Fruit fly (Drosophila melanogaster): ENCODE data around the gene Ubc6.
A peak's percentile ranks its signal among the peaks of the same experiment; 100 is the strongest.

The Ubc6 gene

dm6 chr3R:4973762-4974369 is 21.4 kb upstream of the Ubc6 start:
- no peak for TF ChIP-seq CG5204 (GFP tag; optimal IDR thresholded peaks at IDR 0.05)
- no peak for TF ChIP-seq kay (GFP tag; ENCODE audit: borderline replicate concordance)
- TF ChIP-seq ovo (GFP tag; optimal IDR thresholded peaks at IDR 0.05), result no peak
- no peak for TF ChIP-seq CG12768 (GFP tag; optimal IDR thresholded peaks at IDR 0.05)
- TF ChIP-seq Crg-1 (GFP tag; optimal IDR thresholded peaks at IDR 0.05), result no peak
- TF ChIP-seq CG7101 (tag; optimal IDR thresholded peaks at IDR 0.05), result no peak
- TF ChIP-seq Mnt (GFP tag; optimal IDR thresholded peaks at IDR 0.05), result no peak
- TF ChIP-seq CG33017 (tag; optimal IDR thresholded peaks at IDR 0.05), result no peak
- TF ChIP-seq cic (GFP tag; optimal IDR thresholded peaks at IDR 0.05), result no peak
- TF ChIP-seq cnc (optimal IDR thresholded peaks at IDR 0.05), result no peak
- no peak for TF ChIP-seq toe (GFP tag; optimal IDR thresholded peaks at IDR 0.05)

DNA sequence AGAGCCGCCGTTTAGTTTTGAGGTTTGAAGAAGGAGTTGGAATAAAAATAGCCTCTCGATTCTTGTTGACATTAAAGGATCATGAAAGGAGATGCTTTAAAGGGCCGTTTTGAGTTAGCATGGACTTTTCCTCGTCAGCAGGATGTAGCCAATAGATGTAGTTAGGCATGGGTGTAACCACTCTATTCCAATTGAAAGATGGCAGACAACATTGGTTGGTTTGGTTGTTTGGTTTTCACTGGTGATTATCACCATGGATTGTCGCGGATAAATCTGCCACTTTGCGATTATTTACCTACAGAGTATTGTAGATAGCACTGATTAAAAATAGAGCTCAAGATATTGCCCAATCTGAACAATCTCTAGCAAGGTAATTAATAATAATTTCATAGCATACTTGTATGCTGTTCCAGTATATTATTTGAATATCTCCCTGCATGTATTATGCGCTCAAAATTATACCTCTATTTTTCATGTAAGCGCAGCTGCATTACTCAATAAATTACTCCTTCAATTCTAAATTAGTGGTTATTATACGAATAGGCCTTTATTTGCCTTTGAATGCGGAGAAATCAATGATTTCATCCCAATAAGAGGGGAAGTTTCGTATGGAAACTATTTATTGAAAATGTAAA is 20.6 kb upstream of the Ubc6 start:
- no peak for TF ChIP-seq pad (GFP tag; optimal IDR thresholded peaks at IDR 0.05)
- TF ChIP-seq kay (GFP tag; ENCODE audit: borderline replicate concordance), result no peak
- no peak for TF ChIP-seq Mnt (GFP tag; optimal IDR thresholded peaks at IDR 0.05)

DNA sequence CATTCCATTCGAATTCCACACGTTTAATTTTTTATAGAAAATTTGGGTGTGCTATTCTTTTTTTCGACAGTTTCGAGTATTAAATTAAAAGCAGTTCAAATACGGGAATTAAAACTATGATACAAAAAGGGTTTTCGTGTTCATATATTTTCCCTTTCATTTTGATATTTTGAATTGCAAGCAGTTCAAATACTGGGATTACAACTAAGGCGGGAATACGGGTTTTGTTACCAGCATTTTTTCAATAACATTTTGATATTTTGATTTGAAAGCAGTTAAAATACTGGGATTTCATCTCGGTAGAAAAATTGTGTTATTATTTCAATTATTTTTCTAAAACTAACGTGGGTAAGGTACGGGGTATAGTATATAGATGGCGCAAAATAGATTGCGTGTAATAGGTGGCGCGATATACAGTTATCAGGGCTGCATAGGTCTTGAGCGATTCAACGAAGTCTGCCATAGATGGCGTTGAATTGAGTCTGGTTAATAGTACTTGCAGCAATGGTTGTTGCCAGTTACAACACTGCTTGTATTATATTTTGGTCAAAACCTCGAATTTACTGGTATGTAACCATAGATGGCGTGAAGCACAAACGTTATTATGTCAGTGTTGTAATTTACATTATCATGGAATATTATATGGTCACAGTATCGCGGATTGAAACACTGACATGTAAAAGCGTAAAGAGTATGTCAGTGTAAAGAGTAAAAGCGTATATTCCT is 18.1 kb upstream of the Ubc6 start:
- peak; percentile 5 for TF ChIP-seq pad (GFP tag; optimal IDR thresholded peaks at IDR 0.05)
- peak; percentile 9 for TF ChIP-seq CG14711 (tag; optimal IDR thresholded peaks at IDR 0.05)
- peak; percentile 64 for TF ChIP-seq Hr96 (GFP tag; optimal IDR thresholded peaks at IDR 0.05)
- no peak for TF ChIP-seq cnc (optimal IDR thresholded peaks at IDR 0.05)
- TF ChIP-seq CG7101 (tag; optimal IDR thresholded peaks at IDR 0.05), result peak; percentile 35
- peak; percentile 14 for TF ChIP-seq ovo (GFP tag; optimal IDR thresholded peaks at IDR 0.05)
- TF ChIP-seq kay (GFP tag; ENCODE audit: borderline replicate concordance), result no peak
- TF ChIP-seq CG1620 (GFP tag; optimal IDR thresholded peaks at IDR 0.05), result peak; percentile 55
- no peak for TF ChIP-seq CG12768 (GFP tag; optimal IDR thresholded peaks at IDR 0.05)
- TF ChIP-seq cic (GFP tag; optimal IDR thresholded peaks at IDR 0.05), result no peak
- TF ChIP-seq Crg-1 (GFP tag; optimal IDR thresholded peaks at IDR 0.05), result peak; percentile 24
- TF ChIP-seq toe (GFP tag; optimal IDR thresholded peaks at IDR 0.05), result peak; percentile 54

DNA sequence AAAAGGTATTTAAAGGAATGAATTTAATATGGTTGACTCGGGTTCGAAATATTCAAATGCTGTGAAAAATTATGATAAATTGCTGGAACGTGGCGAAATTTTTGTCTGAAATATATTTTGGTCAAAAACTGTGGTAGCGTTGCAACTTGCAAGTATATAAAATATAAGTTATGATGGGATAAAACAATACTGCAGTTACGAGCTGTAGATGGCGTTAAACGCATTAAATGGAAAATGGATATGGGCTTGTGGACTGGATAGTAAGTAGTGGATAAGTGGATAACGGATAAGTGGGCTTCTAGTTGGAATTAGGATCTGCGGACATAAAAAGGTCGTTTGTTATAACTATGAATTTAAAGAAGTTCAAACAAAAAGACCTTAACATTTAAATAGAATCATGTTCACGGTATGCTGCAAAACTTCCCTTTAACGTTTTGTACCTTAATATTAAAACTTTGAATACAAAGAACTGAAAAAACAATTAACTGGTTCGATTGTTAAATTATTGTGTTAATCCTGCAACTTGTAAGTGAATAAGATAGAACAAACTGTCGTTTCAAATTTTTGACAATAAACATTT is 16.8 kb upstream of the Ubc6 start:
- TF ChIP-seq CG12768 (GFP tag; optimal IDR thresholded peaks at IDR 0.05), result no peak
- no peak for TF ChIP-seq ovo (GFP tag; optimal IDR thresholded peaks at IDR 0.05)
- TF ChIP-seq CG7101 (tag; optimal IDR thresholded peaks at IDR 0.05), result no peak
- TF ChIP-seq toe (GFP tag; optimal IDR thresholded peaks at IDR 0.05), result no peak
- TF ChIP-seq CG7045 (GFP tag; optimal IDR thresholded peaks at IDR 0.05), result no peak
- no peak for TF ChIP-seq cic (GFP tag; optimal IDR thresholded peaks at IDR 0.05)
- TF ChIP-seq Mnt (GFP tag; optimal IDR thresholded peaks at IDR 0.05), result no peak
- TF ChIP-seq bab1 (GFP tag; optimal IDR thresholded peaks at IDR 0.05), result no peak
- TF ChIP-seq CG11617 (GFP tag; optimal IDR thresholded peaks at IDR 0.05), result no peak

- TF ChIP-seq CG1620 (GFP tag; optimal IDR thresholded peaks at IDR 0.05) (no peak), CG7045 (GFP tag; optimal IDR thresholded peaks at IDR 0.05) (no peak), Hr96 (GFP tag; optimal IDR thresholded peaks at IDR 0.05) (no peak), cic (GFP tag; optimal IDR thresholded peaks at IDR 0.05) (no peak), bab1 (GFP tag; optimal IDR thresholded peaks at IDR 0.05) (no peak), CG14711 (tag; optimal IDR thresholded peaks at IDR 0.05) (no peak), Mnt (GFP tag; optimal IDR thresholded peaks at IDR 0.05) (no peak), tj (GFP tag; optimal IDR thresholded peaks at IDR 0.05) (no peak), CG12768 (GFP tag; optimal IDR thresholded peaks at IDR 0.05) (no peak), Clk (GFP tag; optimal IDR thresholded peaks at IDR 0.05) (no peak), kay (GFP tag; ENCODE audit: borderline replicate concordance) (no peak), CG5204 (GFP tag; optimal IDR thresholded peaks at IDR 0.05) (no peak), Crg-1 (GFP tag; optimal IDR thresholded peaks at IDR 0.05) (no peak), CG7101 (tag; optimal IDR thresholded peaks at IDR 0.05) (no peak), ovo (GFP tag; optimal IDR thresholded peaks at IDR 0.05) (no peak), CG11617 (GFP tag; optimal IDR thresholded peaks at IDR 0.05) (no peak)
Measured at dm6 chr3R:4967281-4967680, 14.8 kb upstream of the Ubc6 start.

DNA sequence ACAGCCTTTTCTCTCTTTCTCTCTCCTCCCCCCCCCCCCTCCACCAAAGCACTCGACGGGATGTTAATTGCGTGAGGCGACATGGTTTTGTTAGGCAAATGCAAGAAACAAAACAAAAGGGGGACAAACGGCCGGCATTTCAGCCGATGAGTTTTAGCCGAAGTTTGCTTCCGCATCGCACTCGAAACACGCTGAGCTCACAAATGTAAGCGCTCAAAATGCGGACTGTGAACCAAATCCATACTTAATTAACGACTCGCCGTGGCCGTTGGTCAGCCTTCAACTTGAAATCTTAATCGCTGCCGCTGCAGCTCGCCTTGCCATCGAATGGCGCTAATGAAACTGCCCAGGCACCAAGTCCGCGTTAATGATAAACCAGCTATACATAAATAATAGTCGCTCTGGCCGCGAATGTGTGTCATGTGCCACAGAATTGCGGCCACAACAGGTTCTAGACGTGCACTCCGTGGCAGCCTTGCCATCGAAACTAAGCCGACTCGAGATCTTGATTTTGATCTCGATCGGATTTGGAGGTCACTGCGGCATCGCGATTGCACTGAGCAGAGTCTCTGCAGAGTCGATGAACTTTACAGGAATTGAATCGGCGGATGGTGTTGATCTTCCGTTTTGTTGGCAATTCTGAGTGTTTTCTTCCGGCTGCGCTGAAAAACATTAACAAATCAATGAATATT is 13.9 kb upstream of the Ubc6 start:
- TF ChIP-seq cic (GFP tag; optimal IDR thresholded peaks at IDR 0.05), result no peak
- TF ChIP-seq kay (GFP tag; ENCODE audit: borderline replicate concordance), result no peak
- TF ChIP-seq cnc (optimal IDR thresholded peaks at IDR 0.05), result no peak
- TF ChIP-seq CG12768 (GFP tag; optimal IDR thresholded peaks at IDR 0.05), result no peak
- TF ChIP-seq CG14711 (tag; optimal IDR thresholded peaks at IDR 0.05), result no peak
- TF ChIP-seq Hr96 (GFP tag; optimal IDR thresholded peaks at IDR 0.05), result no peak
- no peak for TF ChIP-seq Crg-1 (GFP tag; optimal IDR thresholded peaks at IDR 0.05)
